Fruit fly (Drosophila melanogaster) whole organism: Measurements from ENCODE around the gene CG17010.

Source experiments
- CG8478 ChIP-seq: fragments of >200 bp; optimal IDR thresholded peaks from 2 replicates; lab custom pipeline; 2018; ENCODE audit warnings: inconsistent platforms
- Dll ChIP-seq: fragments of >200 bp; optimal IDR thresholded peaks from 2 replicates; lab custom pipeline; 2017
- pan ChIP-seq: fragments of >200 bp; optimal IDR thresholded peaks from 2 replicates; lab custom pipeline; 2017
- psq ChIP-seq: fragments of >200 bp; optimal IDR thresholded peaks from 2 replicates; lab custom pipeline; 2017
- usp ChIP-seq: fragments of >200 bp; optimal IDR thresholded peaks from 2 replicates; lab custom pipeline; 2017; ENCODE audit warnings: missing biosample characterization, missing genetic modification characterization, mixed read lengths

DNA sequence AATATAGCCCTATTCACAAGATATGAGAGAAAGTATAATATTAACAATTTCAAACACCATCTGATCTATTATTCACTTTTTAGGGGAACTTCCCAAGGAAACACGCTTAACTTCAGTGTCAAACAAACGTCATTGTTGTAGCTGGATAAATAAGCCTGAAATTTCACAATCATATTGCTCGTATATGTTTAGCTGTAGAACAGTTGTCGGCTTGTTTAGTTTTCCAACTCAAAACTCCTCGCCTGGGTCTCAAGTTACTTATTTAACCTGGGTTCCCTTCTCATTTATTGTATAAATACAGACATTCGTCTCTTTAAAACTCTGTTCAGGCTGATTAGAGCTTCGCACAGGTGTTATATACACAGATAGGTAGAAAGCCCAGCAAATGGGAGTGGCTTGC lies 16.2 kb downstream of the CG17010 start:
- TF ChIP-seq Dll (lab: Kevin White, UChicago) (no peak), CG8478 (lab: Kevin White, UChicago) (no peak), pan (lab: Kevin White, UChicago) (no peak), psq (lab: Kevin White, UChicago) (no peak), usp (GFP tag; lab: Kevin White, UChicago) (no peak)
